Worm (Caenorhabditis elegans): ENCODE data around the gene dhs-15.

The dhs-15 gene

ce11 chrV:2734360-2734759 lies 35.3 kb downstream of the dhs-15 start, which contains the start of gene srg-57:
srg-57 (minus strand) TSS chrV:2734460.
- peak in 1 of 2 experiments; percentile 55 for TF ChIP-seq unc-62 (GFP tag; optimal IDR thresholded peaks at IDR 0.05 in 1 of 2)
- TF ChIP-seq unc-62 (tag; optimal IDR thresholded peaks at IDR 0.05): no peak
- TF ChIP-seq egl-27 (tag; optimal IDR thresholded peaks at IDR 0.05): no peak
- no peak for TF ChIP-seq aha-1 (tag)
- TF ChIP-seq mep-1 (tag; optimal IDR thresholded peaks at IDR 0.05): no peak
- TF ChIP-seq daf-8 (GFP tag; IDR thresholded peaks at IDR 0.05): no peak
- no peak for TF ChIP-seq hif-1 (tag; optimal IDR thresholded peaks at IDR 0.05)
- no peak for TF ChIP-seq ceh-44 (GFP tag; IDR thresholded peaks at IDR 0.05)

- TF ChIP-seq lin-38 (GFP tag; IDR thresholded peaks at IDR 0.05): no peak
- TF ChIP-seq hlh-11 (tag; optimal IDR thresholded peaks at IDR 0.05): peak; percentile 92
- TF ChIP-seq mxl-3 (GFP tag; optimal IDR thresholded peaks at IDR 0.05): no peak
- TF ChIP-seq D1046.2 (GFP tag; IDR thresholded peaks at IDR 0.05): no peak
- no peak for TF ChIP-seq unc-62 (GFP tag; optimal IDR thresholded peaks at IDR 0.05 in 1 of 2)
- TF ChIP-seq unc-62 (tag; optimal IDR thresholded peaks at IDR 0.05): no peak
- peak in 1 of 2 experiments; percentile 48 for TF ChIP-seq daf-16 (GFP tag; optimal IDR thresholded peaks at IDR 0.05)
- TF ChIP-seq daf-16 (tag; optimal IDR thresholded peaks at IDR 0.05): peak; percentile 92
- peak; percentile 78 for TF ChIP-seq lin-1 (GFP tag; IDR thresholded peaks at IDR 0.05)
- no peak for TF ChIP-seq lin-29 (GFP tag; IDR thresholded peaks at IDR 0.05)
- peak; percentile 32 for TF ChIP-seq nhr-77 (tag; optimal IDR thresholded peaks at IDR 0.05)
- TF ChIP-seq dmd-6 (GFP tag; IDR thresholded peaks at IDR 0.05): peak; percentile 89
- TF ChIP-seq nhr-111 (GFP tag; optimal IDR thresholded peaks at IDR 0.05): no peak
- TF ChIP-seq Y75B8A.6 (GFP tag; IDR thresholded peaks at IDR 0.05): no peak
- no peak for TF ChIP-seq vab-7 (GFP tag; IDR thresholded peaks at IDR 0.05)
- no peak for TF ChIP-seq ceh-32 (tag; optimal IDR thresholded peaks at IDR 0.05; ENCODE audit: poor library complexity)
- TF ChIP-seq ZK546.5 (tag; optimal IDR thresholded peaks at IDR 0.05): no peak
- TF ChIP-seq T20F7.1 (GFP tag; optimal IDR thresholded peaks at IDR 0.05): no peak
- TF ChIP-seq F49E8.2 (tag; optimal IDR thresholded peaks at IDR 0.05; ENCODE audit: borderline replicate concordance): no peak
- no peak for TF ChIP-seq Y105C5A.15 (GFP tag; IDR thresholded peaks at IDR 0.05)
- no peak for TF ChIP-seq ceh-62 (tag; optimal IDR thresholded peaks at IDR 0.05)
- no peak for TF ChIP-seq lin-39 (tag; optimal IDR thresholded peaks at IDR 0.05)
- peak; percentile 59 for TF ChIP-seq dve-1 (tag; optimal IDR thresholded peaks at IDR 0.05; ENCODE audit: insufficient read depth)
- TF ChIP-seq nhr-11 (tag; optimal IDR thresholded peaks at IDR 0.05): no peak
- TF ChIP-seq spr-1 (tag; optimal IDR thresholded peaks at IDR 0.05): no peak
- peak; percentile 21; the same call in 1 of the 2 replicates for TF ChIP-seq php-3 (GFP tag; IDR thresholded peaks at IDR 0.05)
- TF ChIP-seq ceh-82 (tag; optimal IDR thresholded peaks at IDR 0.05): no peak
- no peak for TF ChIP-seq nhr-76 (tag; optimal IDR thresholded peaks at IDR 0.05)
- no peak for TF ChIP-seq gei-8 (GFP tag; optimal IDR thresholded peaks at IDR 0.05)
- TF ChIP-seq madf-5 (GFP tag; IDR thresholded peaks at IDR 0.05): no peak
- TF ChIP-seq lin-13 (GFP tag; optimal IDR thresholded peaks at IDR 0.05): no peak
- no peak for TF ChIP-seq Y5F2A.4 (GFP tag; optimal IDR thresholded peaks at IDR 0.05)
- no peak for TF ChIP-seq duxl-1 (tag; optimal IDR thresholded peaks at IDR 0.05; ENCODE audit: poor library complexity)
- TF ChIP-seq tag-97 (GFP tag; IDR thresholded peaks at IDR 0.05): no peak
- no peak for TF ChIP-seq aly-2 (tag; optimal IDR thresholded peaks at IDR 0.05)
- TF ChIP-seq nhr-48 (tag; optimal IDR thresholded peaks at IDR 0.05): peak; percentile 46
- TF ChIP-seq ctbp-1 (GFP tag; IDR thresholded peaks at IDR 0.05): no peak
- TF ChIP-seq tra-1 (GFP tag; IDR thresholded peaks at IDR 0.05): no peak
- TF ChIP-seq mdt-29 (GFP tag; IDR thresholded peaks at IDR 0.05): no peak
- TF ChIP-seq zip-2 (tag; optimal IDR thresholded peaks at IDR 0.05): no peak
- no peak for TF ChIP-seq nhr-42 (GFP tag; IDR thresholded peaks at IDR 0.05)
- TF ChIP-seq nhr-10 (tag; optimal IDR thresholded peaks at IDR 0.05): peak; percentile 2
- TF ChIP-seq aha-1 (tag): no peak
- TF ChIP-seq spr-3 (GFP tag; optimal IDR thresholded peaks at IDR 0.05): no peak
These were observed 38.7 kb downstream of the dhs-15 start, which contains the start of gene dod-3 for ce11 chrV:2730784-2731480. dod-3 (minus strand) TSS chrV:2731098.
